Fruit fly (Drosophila melanogaster) ovary, adult (tissue): ENCODE results near the gene CG15296.

Source experiments
- CG17801 ChIP-seq: fragments of 200-800 bp; optimal IDR thresholded peaks from 2 replicates; lab custom pipeline; 2019; ENCODE audit warnings: missing biosample characterization, mild to moderate bottlenecking, missing genetic modification characterization, moderate library complexity; ENCODE audit not compliant: partially characterized antibody

CG15296 gene

dm6 chrX:10546034-10546433, 20.4 kb downstream of the CG15296 start:
- peak; percentile 52 for TF ChIP-seq CG17801 (GFP tag; lab: Kevin White, UChicago)

DNA sequence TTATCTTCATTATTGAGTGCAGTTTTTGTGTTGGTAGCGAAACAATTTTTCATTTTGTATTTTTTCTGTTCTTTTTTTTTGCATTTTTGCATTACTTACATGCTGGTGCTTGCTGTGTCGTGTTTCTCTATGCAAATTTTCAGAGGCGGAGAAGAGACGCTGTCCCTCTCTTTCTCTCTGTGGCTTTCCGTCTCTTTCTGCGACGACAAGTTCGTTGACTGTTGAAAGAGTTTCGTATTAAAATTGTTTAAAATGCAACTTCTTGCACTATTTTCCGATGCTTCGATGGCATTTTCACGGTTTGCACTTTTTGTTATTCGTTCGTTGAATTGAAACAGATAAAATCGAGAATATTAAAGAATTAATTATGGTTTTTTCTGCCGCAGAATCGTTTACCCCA, 22.1 kb downstream of the CG15296 start:
- TF ChIP-seq CG17801 (GFP tag; lab: Kevin White, UChicago) = peak; percentile 39

- TF ChIP-seq CG17801 (GFP tag; lab: Kevin White, UChicago) = no peak
Observed at dm6 chrX:10543303-10543702, 23.1 kb downstream of the CG15296 start.

DNA sequence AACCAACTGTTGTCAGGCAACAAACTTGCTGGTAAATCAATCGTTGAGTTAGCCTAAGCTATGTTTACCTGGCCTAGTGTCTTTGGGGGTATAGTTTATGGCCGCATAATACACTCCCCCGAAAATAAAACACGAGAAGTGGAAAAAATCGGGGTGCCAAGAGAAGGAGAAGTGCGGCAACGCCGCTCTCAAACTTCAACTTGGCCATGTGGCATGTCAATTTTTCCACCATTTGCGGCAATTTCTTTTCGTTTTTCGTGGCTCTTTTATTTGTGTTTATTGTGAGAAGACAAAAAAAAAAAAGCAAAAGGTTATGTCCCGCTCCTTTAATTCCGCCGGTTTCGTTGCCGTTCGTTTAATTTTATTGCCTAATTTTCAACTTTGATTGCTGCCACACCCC, 25.9 kb downstream of the CG15296 start:
- no peak for TF ChIP-seq CG17801 (GFP tag; lab: Kevin White, UChicago)

DNA sequence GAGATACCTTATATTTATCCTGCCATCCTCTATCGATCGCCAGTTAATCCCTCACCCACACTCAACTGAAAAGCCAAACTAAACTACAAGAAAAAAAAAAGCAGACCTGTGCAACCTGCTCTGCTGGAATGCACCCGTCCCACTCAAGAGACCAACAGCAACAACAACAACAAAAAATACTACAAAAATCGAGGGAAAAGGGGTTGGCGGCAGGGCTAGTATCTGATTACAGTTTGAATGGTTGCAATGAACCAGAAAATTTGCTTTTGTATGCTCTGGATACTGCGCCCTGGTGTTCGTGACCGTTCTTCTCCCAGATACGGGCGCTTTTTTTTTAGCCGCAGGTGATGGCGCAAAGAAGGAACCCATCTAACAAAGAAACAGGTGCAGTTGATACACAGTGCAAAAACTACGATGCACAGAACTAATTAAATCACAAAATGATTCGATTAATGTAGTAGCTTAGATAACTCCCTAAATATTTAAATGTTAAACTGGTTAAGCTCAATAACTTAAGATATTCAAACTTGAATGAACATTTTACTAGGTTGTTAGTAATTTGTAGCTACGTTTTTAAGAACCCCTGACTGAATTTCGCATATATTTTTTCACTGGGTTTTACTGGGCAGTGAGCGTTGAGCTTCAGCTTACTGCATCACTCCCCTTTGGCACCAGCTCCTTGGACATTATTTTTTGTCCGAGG, 27.4 kb downstream of the CG15296 start:
- no peak for TF ChIP-seq CG17801 (GFP tag; lab: Kevin White, UChicago)

- TF ChIP-seq CG17801 (GFP tag; lab: Kevin White, UChicago) = peak; percentile 23
Observed at dm6 chrX:10535912-10536629, 30.3 kb downstream of the CG15296 start.

- no peak for TF ChIP-seq CG17801 (GFP tag; lab: Kevin White, UChicago)
Observed at dm6 chrX:10535029-10535428, 31.4 kb downstream of the CG15296 start.

DNA sequence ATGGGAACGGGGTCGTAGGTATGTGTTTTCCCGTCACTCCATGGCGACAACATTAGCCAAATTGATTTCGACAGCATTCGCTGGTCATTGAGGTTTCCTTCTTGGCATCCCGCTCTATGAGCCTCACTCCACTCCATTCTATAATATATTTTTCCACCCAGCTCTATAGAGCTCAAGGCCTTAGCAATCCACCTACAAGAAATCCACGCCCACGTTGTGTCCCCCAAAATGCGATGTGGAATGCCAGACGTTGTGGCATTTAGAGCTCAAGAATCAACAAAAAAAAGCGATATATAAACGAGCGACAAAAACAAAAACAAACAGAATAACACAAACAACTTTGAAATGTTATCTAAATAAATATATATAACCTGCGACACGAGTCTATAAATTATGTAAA, 31.9 kb downstream of the CG15296 start:
- no peak for TF ChIP-seq CG17801 (GFP tag; lab: Kevin White, UChicago)

- TF ChIP-seq CG17801 (GFP tag; lab: Kevin White, UChicago) = no peak
Observed at dm6 chrX:10533517-10534284, 32.7 kb downstream of the CG15296 start.
